Worm (Caenorhabditis elegans) whole organism, L3 larva: ENCODE data around the gene C01G6.3.

ENCODE experiments used
- aly-2 ChIP-seq: fragments of 150-350 bp; optimal IDR thresholded peaks from 2 replicates; lab custom pipeline; 2014; ENCODE audit warnings: missing biosample characterization, missing genetic modification characterization
- ama-1 ChIP-seq: fragments of 150-350 bp; optimal IDR thresholded peaks from 2 replicates; lab custom pipeline; 2018
- lin-15B ChIP-seq: fragments of 150-350 bp; optimal IDR thresholded peaks from 2 replicates; lab custom pipeline; 2014; ENCODE audit warnings: missing biosample characterization, missing genetic modification characterization
- nhr-12 ChIP-seq: fragments of 150-350 bp; optimal IDR thresholded peaks from 2 replicates; lab custom pipeline; 2014; ENCODE audit warnings: missing biosample characterization, missing genetic modification characterization
- pha-4 ChIP-seq: fragments of 150-350 bp; optimal IDR thresholded peaks from 2 replicates; lab custom pipeline; 2014; ENCODE audit warnings: missing biosample characterization, missing genetic modification reagents, missing genetic modification characterization
- snpc-4 ChIP-seq: fragments of 150-350 bp; optimal IDR thresholded peaks from 2 replicates; lab custom pipeline; 2014; ENCODE audit warnings: missing biosample characterization, missing genetic modification characterization
- tbx-2 ChIP-seq: sonication (generic microtip); optimal IDR thresholded peaks from 2 replicates; lab custom pipeline; 2016; ENCODE audit warnings: mild to moderate bottlenecking, missing genetic modification characterization, missing compliant biosample characterization

DNA sequence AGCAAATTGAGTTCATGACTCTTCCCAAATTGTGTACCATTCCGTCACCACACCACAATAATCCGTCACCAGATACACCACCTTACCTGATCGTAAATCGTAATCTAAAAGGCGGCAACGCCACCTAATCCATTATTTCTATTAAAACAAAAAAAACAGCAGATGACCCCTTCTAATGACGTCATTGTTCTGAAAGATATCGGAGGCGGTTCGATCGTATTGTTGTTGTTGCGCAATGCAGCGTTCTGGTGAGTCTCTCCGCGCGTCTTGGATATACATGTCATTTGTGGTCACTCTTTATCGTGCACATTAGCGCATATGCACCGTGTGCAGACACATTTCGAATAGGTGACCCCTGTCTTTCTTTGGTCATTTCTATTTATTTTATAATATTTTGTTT is 705 bp upstream of the C01G6.3 start:
- TF ChIP-seq ama-1 (lab: Kevin White, UChicago) (no peak), pha-4 (tag; lab: Kevin White, UChicago) (no peak), snpc-4 (tag; lab: Kevin White, UChicago) (no peak), aly-2 (tag; lab: Kevin White, UChicago) (no peak), lin-15B (no peak), nhr-12 (no peak), tbx-2 (tag; lab: Kevin White, UChicago) (no peak)
